Fruit fly (Drosophila melanogaster) whole organism, embryonic: ENCODE results near the gene CG1622.

Experiments
- Ada2b ChIP-seq: fragments of 200-800 bp; sonication (Bioruptor generic); IDR thresholded peaks from 2 replicates; pipeline ENCODE4 v1.3.6; 2022; ENCODE audit warnings: missing biosample characterization, missing genetic modification characterization
- Aef1 ChIP-seq: fragments of 200-800 bp; sonication (Bioruptor generic); IDR thresholded peaks from 3 replicates; pipeline ENCODE4 v1.3.6; 2022; ENCODE audit warnings: missing biosample characterization, missing genetic modification characterization
- Atf6 ChIP-seq: fragments of 200-800 bp; sonication (Bioruptor generic); IDR thresholded peaks from 2 replicates; pipeline ENCODE4 v1.3.6; 2022; ENCODE audit warnings: missing biosample characterization, missing genetic modification characterization
- B-H2 ChIP-seq: fragments of 200-800 bp; sonication (Bioruptor generic); optimal IDR thresholded peaks from 2 replicates; lab custom pipeline; 2018; ENCODE audit warnings: missing biosample characterization, mild to moderate bottlenecking, missing genetic modification characterization
- CG10431 ChIP-seq: fragments of 200-800 bp; sonication (Bioruptor generic); optimal IDR thresholded peaks from 3 replicates; lab custom pipeline; 2018; ENCODE audit warnings: missing biosample characterization, mild to moderate bottlenecking, missing genetic modification characterization
- CG10959 ChIP-seq: fragments of 200-800 bp; sonication (Bioruptor generic); IDR thresholded peaks from 2 replicates; pipeline ENCODE4 v1.3.6; 2022; ENCODE audit warnings: missing biosample characterization, missing genetic modification characterization
- CG11247 ChIP-seq: fragments of 200-800 bp; sonication (Bioruptor generic); IDR thresholded peaks from 2 replicates; pipeline ENCODE4 v1.3.6; 2022; ENCODE audit warnings: missing biosample characterization, missing genetic modification characterization
- CG11398 ChIP-seq: fragments of 200-800 bp; sonication (Bioruptor generic); optimal IDR thresholded peaks from 2 replicates; lab custom pipeline; 2016; ENCODE audit warnings: missing biosample characterization, missing genetic modification characterization
- CG12659 ChIP-seq: fragments of 200-800 bp; sonication (Bioruptor generic); optimal IDR thresholded peaks from 3 replicates; lab custom pipeline; 2017; ENCODE audit warnings: mild to moderate bottlenecking, missing biosample characterization, missing genetic modification reagents, missing genetic modification characterization
- CG13894 ChIP-seq: fragments of 200-800 bp; sonication (Bioruptor generic); optimal IDR thresholded peaks from 3 replicates; lab custom pipeline; 2018; ENCODE audit warnings: missing biosample characterization, mild to moderate bottlenecking, missing genetic modification characterization, moderate library complexity
- CG14014 ChIP-seq: fragments of 200-800 bp; sonication (Bioruptor generic); IDR thresholded peaks from 2 replicates; pipeline ENCODE4 v1.3.6; 2022; ENCODE audit warnings: missing biosample characterization, missing genetic modification characterization
- CG16815 ChIP-seq: fragments of 200-800 bp; sonication (Bioruptor generic); optimal IDR thresholded peaks from 3 replicates; lab custom pipeline; 2017; ENCODE audit warnings: missing biosample characterization, mild to moderate bottlenecking, missing genetic modification characterization
- CG2116 ChIP-seq: fragments of 200-800 bp; sonication (Bioruptor generic); optimal IDR thresholded peaks from 3 replicates; lab custom pipeline; 2018; ENCODE audit warnings: missing biosample characterization, mild to moderate bottlenecking, missing genetic modification characterization
- CG31388 ChIP-seq: fragments of 200-800 bp; sonication (Bioruptor generic); optimal IDR thresholded peaks from 2 replicates; lab custom pipeline; 2016; ENCODE audit warnings: missing biosample characterization, missing genetic modification characterization
- CG34224 ChIP-seq: fragments of 200-800 bp; sonication (Bioruptor generic); IDR thresholded peaks from 3 replicates; pipeline ENCODE4 v1.3.6; 2022; ENCODE audit warnings: missing biosample characterization, missing genetic modification characterization; ENCODE audit not compliant: partially characterized antibody
- CG3838 ChIP-seq: fragments of 200-800 bp; sonication (Bioruptor generic); optimal IDR thresholded peaks from 3 replicates; lab custom pipeline; 2016; ENCODE audit warnings: missing biosample characterization, missing genetic modification characterization
- CG6272 ChIP-seq: fragments of 200-800 bp; sonication (Bioruptor generic); IDR thresholded peaks from 2 replicates; pipeline ENCODE4 v1.3.6; 2022; ENCODE audit warnings: missing biosample characterization, missing genetic modification characterization
- CG6689 ChIP-seq: fragments of 200-800 bp; sonication (Bioruptor generic); IDR thresholded peaks from 2 replicates; pipeline ENCODE4 v1.3.6; 2022; ENCODE audit warnings: missing biosample characterization, missing genetic modification characterization
- CG6791 ChIP-seq: fragments of 200-800 bp; sonication (Bioruptor generic); IDR thresholded peaks from 3 replicates; pipeline ENCODE4 v1.3.6; 2022; ENCODE audit warnings: missing biosample characterization, missing genetic modification characterization; ENCODE audit not compliant: partially characterized antibody
- CG7987 ChIP-seq: fragments of 200-800 bp; sonication (Bioruptor generic); optimal IDR thresholded peaks from 2 replicates; lab custom pipeline; 2018; ENCODE audit warnings: missing biosample characterization, mild to moderate bottlenecking, missing genetic modification characterization, moderate library complexity
- CG9876 ChIP-seq: fragments of 200-800 bp; sonication (Bioruptor generic); optimal IDR thresholded peaks from 2 replicates; lab custom pipeline; 2016; ENCODE audit warnings: missing biosample characterization, missing genetic modification characterization
- Deaf1 ChIP-seq: fragments of 200-800 bp; optimal IDR thresholded peaks from 3 replicates; lab custom pipeline; 2019; ENCODE audit warnings: missing biosample characterization, mild to moderate bottlenecking, missing genetic modification characterization, moderate library complexity
- Dfd ChIP-seq, 2 experiments: fragments of >200 bp; optimal IDR thresholded peaks; 2 replicates each; lab custom pipeline; 2017; ENCODE audit warnings: missing biosample characterization in 2 of 2, missing genetic modification characterization in 2 of 2
- Dll ChIP-seq: fragments of 200-800 bp; sonication (Bioruptor generic); IDR thresholded peaks from 4 replicates; pipeline ENCODE4 v1.3.6; 2022; ENCODE audit warnings: missing biosample characterization, missing genetic modification characterization; ENCODE audit not compliant: partially characterized antibody
- Ets65A ChIP-seq: fragments of 200-800 bp; sonication (Bioruptor generic); peaks from one replicate; lab custom pipeline; 2016; ENCODE audit warnings: missing biosample characterization, missing genetic modification characterization
- Ets97D ChIP-seq: fragments of 200-800 bp; sonication (Bioruptor generic); optimal IDR thresholded peaks from 3 replicates; lab custom pipeline; 2016; ENCODE audit warnings: missing biosample characterization, missing genetic modification characterization
- H15 ChIP-seq: fragments of 200-800 bp; sonication (Bioruptor generic); IDR thresholded peaks from 3 replicates; pipeline ENCODE4 v1.3.6; 2022; ENCODE audit warnings: missing biosample characterization, missing genetic modification characterization
- Hr3 ChIP-seq: fragments of 200-800 bp; sonication (Bioruptor generic); optimal IDR thresholded peaks from 3 replicates; lab custom pipeline; 2016; ENCODE audit warnings: missing biosample characterization, missing genetic modification characterization
- Hr39 ChIP-seq: fragments of >200 bp; optimal IDR thresholded peaks from 2 replicates; lab custom pipeline; 2017
- Hr51 ChIP-seq, 2 experiments: fragments of 200-800 bp; sonication (Bioruptor generic); optimal IDR thresholded peaks; 2 replicates in 1 of 2; 3 replicates in 1 of 2; lab custom pipeline; 2016 to 2018; ENCODE audit warnings: missing biosample characterization in 2 of 2, missing genetic modification characterization in 2 of 2, mild to moderate bottlenecking in 1 of 2, moderate library complexity in 1 of 2
- Tbp ChIP-seq: fragments of >200 bp; optimal IDR thresholded peaks from 2 replicates; lab custom pipeline; 2018; ENCODE audit warnings: missing biosample characterization, missing genetic modification characterization
- al ChIP-seq: fragments of 200-800 bp; sonication (Bioruptor generic); IDR thresholded peaks from 2 replicates; pipeline ENCODE4 v1.3.6; 2022; ENCODE audit warnings: missing biosample characterization, missing genetic modification characterization
- ap ChIP-seq: fragments of 200-800 bp; sonication (Bioruptor generic); IDR thresholded peaks from 2 replicates; pipeline ENCODE4 v1.3.6; 2022; ENCODE audit warnings: missing biosample characterization, missing genetic modification characterization
- dmrt99B ChIP-seq: fragments of 200-800 bp; sonication (Bioruptor generic); optimal IDR thresholded peaks from 2 replicates; lab custom pipeline; 2018; ENCODE audit warnings: missing biosample characterization, mild to moderate bottlenecking, missing genetic modification characterization, moderate library complexity
- dysf ChIP-seq: fragments of 200-800 bp; sonication (Bioruptor generic); IDR thresholded peaks from 3 replicates; pipeline ENCODE4 v1.3.6; 2022; ENCODE audit warnings: missing biosample characterization, missing genetic modification characterization
- fd64A ChIP-seq: fragments of 200-800 bp; sonication (Bioruptor generic); optimal IDR thresholded peaks from 3 replicates; lab custom pipeline; 2018; ENCODE audit warnings: missing biosample characterization, mild to moderate bottlenecking, missing genetic modification characterization
- gcm ChIP-seq: fragments of 200-800 bp; sonication (Bioruptor generic); optimal IDR thresholded peaks from 2 replicates; lab custom pipeline; 2019; ENCODE audit warnings: missing biosample characterization, mild to moderate bottlenecking, missing genetic modification characterization, moderate library complexity
- inv ChIP-seq: fragments of 200-800 bp; sonication (Bioruptor generic); IDR thresholded peaks from 2 replicates; pipeline ENCODE4 v1.3.6; 2022; ENCODE audit warnings: missing biosample characterization, missing genetic modification characterization; ENCODE audit not compliant: partially characterized antibody
- jumu ChIP-seq: fragments of 200-800 bp; sonication (Bioruptor generic); optimal IDR thresholded peaks from 3 replicates; lab custom pipeline; 2016; ENCODE audit warnings: missing biosample characterization, missing genetic modification characterization
- ken ChIP-seq: fragments of 200-800 bp; sonication (Bioruptor generic); IDR thresholded peaks from 3 replicates; pipeline ENCODE4 v1.3.6; 2022; ENCODE audit warnings: missing biosample characterization, missing genetic modification characterization
- lab ChIP-seq: fragments of 200-800 bp; sonication (Bioruptor generic); optimal IDR thresholded peaks from 3 replicates; lab custom pipeline; 2017; ENCODE audit warnings: missing biosample characterization, missing genetic modification characterization, mild to moderate bottlenecking, moderate library complexity, missing genetic modification reagents
- lola ChIP-seq, 3 experiments: fragments of >200 bp in 2 of 3; fragments of 200-800 bp in 1 of 3; sonication (Bioruptor generic) in 1 of 3; optimal IDR thresholded peaks; 2 replicates each; lab custom pipeline; 2017 to 2019; ENCODE audit warnings: missing biosample characterization in 3 of 3, missing genetic modification characterization in 3 of 3, mild to moderate bottlenecking in 1 of 3, moderate library complexity in 1 of 3
- maf-S ChIP-seq: fragments of 200-800 bp; sonication (Bioruptor generic); optimal IDR thresholded peaks from 2 replicates; lab custom pipeline; 2016; ENCODE audit warnings: missing biosample characterization, missing genetic modification characterization
- pum ChIP-seq: fragments of 200-800 bp; sonication (Bioruptor generic); optimal IDR thresholded peaks from 2 replicates; lab custom pipeline; 2016; ENCODE audit warnings: missing biosample characterization, missing genetic modification characterization
- ranshi ChIP-seq: fragments of 200-800 bp; sonication (Bioruptor generic); IDR thresholded peaks from 2 replicates; pipeline ENCODE4 v1.3.6; 2022; ENCODE audit warnings: missing biosample characterization, missing genetic modification characterization
- slp2 ChIP-seq: fragments of 200-800 bp; sonication (Bioruptor generic); optimal IDR thresholded peaks from 2 replicates; lab custom pipeline; 2016; ENCODE audit warnings: missing biosample characterization, missing genetic modification characterization
- tap ChIP-seq: fragments of 200-800 bp; optimal IDR thresholded peaks from 3 replicates; lab custom pipeline; 2019; ENCODE audit warnings: missing biosample characterization, mild to moderate bottlenecking, missing genetic modification characterization, moderate library complexity
- tx ChIP-seq: fragments of 200-800 bp; sonication (Bioruptor generic); optimal IDR thresholded peaks from 2 replicates; lab custom pipeline; 2016; ENCODE audit warnings: missing biosample characterization, missing genetic modification characterization
- unpg ChIP-seq: fragments of 200-800 bp; sonication (Bioruptor generic); optimal IDR thresholded peaks from 3 replicates; lab custom pipeline; 2018; ENCODE audit warnings: missing biosample characterization, mild to moderate bottlenecking, missing genetic modification characterization, moderate library complexity
- wdn ChIP-seq: fragments of 200-800 bp; sonication (Bioruptor generic); IDR thresholded peaks from 2 replicates; pipeline ENCODE4 v1.3.6; 2022; ENCODE audit warnings: missing biosample characterization, missing genetic modification characterization
- zen ChIP-seq: fragments of 200-800 bp; sonication (Bioruptor generic); optimal IDR thresholded peaks from 3 replicates; lab custom pipeline; 2018; ENCODE audit warnings: missing biosample characterization, mild to moderate bottlenecking, missing genetic modification characterization, moderate library complexity

The CG1622 gene

dm6 chrX:13251310-13251709 lies 45.6 kb upstream of the CG1622 start (continued):
- TF ChIP-seq CG14014 (GFP tag; lab: Robert Waterston, UW) (peak; percentile 64; the same call in 1 of the 2 replicates), jumu (peak; percentile 89), CG13894 (tag; lab: Kevin White, UChicago) (no peak), Hr3 (GFP tag; lab: Kevin White, UChicago) (peak; percentile 59), Aef1 (GFP tag; lab: Robert Waterston, UW) (peak; percentile 79), CG10959 (GFP tag; lab: Robert Waterston, UW) (no peak; the same call in 1 of the 2 replicates), gcm (peak; percentile 38), Tbp (GFP tag; lab: Kevin White, UChicago) (no peak), CG11247 (GFP tag; lab: Robert Waterston, UW) (peak; percentile 60; the same call in 1 of the 2 replicates), CG31388 (GFP tag; lab: Kevin White, UChicago) (no peak), inv (no peak), CG3838 (no peak), CG9876 (GFP tag; lab: Kevin White, UChicago) (peak; percentile 65), dysf (GFP tag; lab: Robert Waterston, UW) (peak; percentile 86), CG12659 (GFP tag; lab: Kevin White, UChicago) (peak; percentile 62), ken (GFP tag; lab: Robert Waterston, UW) (peak; percentile 66; the same call in 1 of the 3 replicates), CG16815 (GFP tag; lab: Kevin White, UChicago) (peak; percentile 37), CG34224 (GFP tag; lab: Robert Waterston, UW) (no peak), slp2 (GFP tag; lab: Kevin White, UChicago) (peak; percentile 69), maf-S (peak; percentile 69), zen (tag; lab: Kevin White, UChicago) (peak; percentile 17), Ada2b (GFP tag; lab: Robert Waterston, UW) (peak; percentile 81), ap (GFP tag; lab: Robert Waterston, UW) (peak; percentile 59), Dfd (GFP tag; optimal IDR thresholded peaks at IDR 0.05; lab: Kevin White, UChicago) (no peak), H15 (peak; percentile 81), CG11398 (GFP tag; lab: Kevin White, UChicago) (peak; percentile 53), tap (tag; lab: Kevin White, UChicago) (peak; percentile 84), lab (peak; percentile 79), CG6689 (GFP tag; lab: Robert Waterston, UW) (peak; percentile 85), Hr39 (lab: Kevin White, UChicago) (no peak), CG6272 (peak; percentile 63), Hr51 (GFP tag; optimal IDR thresholded peaks at IDR 0.05; lab: Kevin White, UChicago) (peak; percentile 62 to 73), wdn (peak; percentile 49; the same call in 1 of the 2 replicates), dmrt99B (tag; lab: Kevin White, UChicago) (peak; percentile 86), al (GFP tag; lab: Robert Waterston, UW) (no peak), lola (GFP tag; optimal IDR thresholded peaks at IDR 0.05; lab: Kevin White, UChicago) (peak in 1 of 3 experiments; percentile 25), CG6791 (GFP tag; lab: Robert Waterston, UW) (no peak), CG2116 (GFP tag; lab: Kevin White, UChicago) (no peak), pum (GFP tag; lab: Kevin White, UChicago) (peak; percentile 90), tx (peak; percentile 73), Deaf1 (peak; percentile 25), Ets65A (peak; percentile 94), Dll (GFP tag; lab: Robert Waterston, UW) (no peak), CG7987 (GFP tag; lab: Kevin White, UChicago) (peak; percentile 5), unpg (GFP tag; lab: Kevin White, UChicago) (peak; percentile 78), fd64A (GFP tag; lab: Kevin White, UChicago) (peak; percentile 56), CG10431 (GFP tag; lab: Kevin White, UChicago) (no peak), Ets97D (peak; percentile 35), ranshi (peak; percentile 67), B-H2 (no peak), Atf6 (GFP tag; lab: Robert Waterston, UW) (peak; percentile 66; the same call in 1 of the 2 replicates)
